Fruit fly (Drosophila melanogaster): ENCODE results near the gene CG11251.

dm6 chr3L:13081284-13081937 is 8.4 kb downstream of the CG11251 start:
- TF ChIP-seq CG15710 (tag; optimal IDR thresholded peaks at IDR 0.05) (no peak), CG10348 (GFP tag; IDR thresholded peaks at IDR 0.05) (no peak), gl (tag; optimal IDR thresholded peaks at IDR 0.05) (no peak)

Measured in whole organism, pupa.